Fruit fly (Drosophila melanogaster): ENCODE data around the gene CG1695.

The CG1695 gene

dm6 chrX:20389633-20390032, 44.1 kb upstream of the CG1695 start (continued):
- TF ChIP-seq p53 (GFP tag; optimal IDR thresholded peaks at IDR 0.05): no peak
- TF ChIP-seq crc (GFP tag; optimal IDR thresholded peaks at IDR 0.05): no peak
- no peak for TF ChIP-seq CG14710 (tag; optimal IDR thresholded peaks at IDR 0.05)
- no peak for TF ChIP-seq scrt (GFP tag; optimal IDR thresholded peaks at IDR 0.05)
- peak; percentile 32 for TF ChIP-seq stwl (tag; optimal IDR thresholded peaks at IDR 0.05)
- no peak for TF ChIP-seq cas (GFP tag; IDR thresholded peaks at IDR 0.05)
- TF ChIP-seq ranshi (GFP tag; IDR thresholded peaks at IDR 0.05): no peak
- TF ChIP-seq CG4328 (GFP tag; optimal IDR thresholded peaks at IDR 0.05): no peak
- TF ChIP-seq CG17612 (GFP tag; IDR thresholded peaks at IDR 0.05): no peak
- no peak for TF ChIP-seq Taf1 (GFP tag; IDR thresholded peaks at IDR 0.05)
- no peak for TF ChIP-seq disco-r (GFP tag; optimal IDR thresholded peaks at IDR 0.05)
- TF ChIP-seq Xrp1 (GFP tag; IDR thresholded peaks at IDR 0.05): no peak
- no peak for TF ChIP-seq Doc3 (GFP tag; IDR thresholded peaks at IDR 0.05; ENCODE audit: partially characterized antibody)
- TF ChIP-seq slbo (GFP tag; IDR thresholded peaks at IDR 0.05): no peak
- no peak for TF ChIP-seq stc (GFP tag; IDR thresholded peaks at IDR 0.05)
- TF ChIP-seq gt (GFP tag; IDR thresholded peaks at IDR 0.05): no peak
- TF ChIP-seq CG10979 (tag; optimal IDR thresholded peaks at IDR 0.05): no peak
- no peak for TF ChIP-seq tio (GFP tag; optimal IDR thresholded peaks at IDR 0.05)
- no peak for TF ChIP-seq insv (GFP tag; optimal IDR thresholded peaks at IDR 0.05)
- TF ChIP-seq CG7987 (GFP tag; optimal IDR thresholded peaks at IDR 0.05): no peak
- no peak for TF ChIP-seq Tbp (GFP tag; optimal IDR thresholded peaks at IDR 0.05)
- TF ChIP-seq CG2889 (GFP tag; IDR thresholded peaks at IDR 0.05): no peak
- no peak for TF ChIP-seq CG9609 (GFP tag; optimal IDR thresholded peaks at IDR 0.05)
- TF ChIP-seq CG8924 (tag; optimal IDR thresholded peaks at IDR 0.05): no peak
- TF ChIP-seq CG14860 (GFP tag; IDR thresholded peaks at IDR 0.05; ENCODE audit: partially characterized antibody): peak; percentile 73
- no peak for TF ChIP-seq TFAM (GFP tag; optimal IDR thresholded peaks at IDR 0.05)
- no peak for TF ChIP-seq Mes4 (GFP tag; optimal IDR thresholded peaks at IDR 0.05)
- no peak for TF ChIP-seq nom (GFP tag; optimal IDR thresholded peaks at IDR 0.05)
- TF ChIP-seq Scr (GFP tag; IDR thresholded peaks at IDR 0.05; ENCODE audit: partially characterized antibody): peak; percentile 48
- no peak for TF ChIP-seq CG4617 (GFP tag; optimal IDR thresholded peaks at IDR 0.05; ENCODE audit: borderline replicate concordance)
- no peak for TF ChIP-seq CG12744 (GFP tag; optimal IDR thresholded peaks at IDR 0.05)
- TF ChIP-seq CG11695 (GFP tag; IDR thresholded peaks at IDR 0.05): no peak
- TF ChIP-seq HLHmδ (GFP tag; optimal IDR thresholded peaks at IDR 0.05): no peak
- TF ChIP-seq twi (tag; optimal IDR thresholded peaks at IDR 0.05): no peak
- TF ChIP-seq CG16813 (GFP tag; IDR thresholded peaks at IDR 0.05; ENCODE audit: partially characterized antibody): peak; percentile 78
- TF ChIP-seq nerfin-2 (GFP tag; IDR thresholded peaks at IDR 0.05; ENCODE audit: partially characterized antibody): peak; percentile 45; the same call in 1 of the 2 replicates
- no peak for TF ChIP-seq eyg (GFP tag; optimal IDR thresholded peaks at IDR 0.05)
- TF ChIP-seq knrl (GFP tag; IDR thresholded peaks at IDR 0.05; ENCODE audit: partially characterized antibody): peak; percentile 36; the same call in 1 of the 3 replicates
- TF ChIP-seq CG42726 (GFP tag; IDR thresholded peaks at IDR 0.05; ENCODE audit: partially characterized antibody): no peak
- TF ChIP-seq NfI (GFP tag; optimal IDR thresholded peaks at IDR 0.05): no peak
- peak; percentile 75 for TF ChIP-seq Sry-β (GFP tag; optimal IDR thresholded peaks at IDR 0.05)
- no peak for TF ChIP-seq CG1024 (GFP tag; IDR thresholded peaks at IDR 0.05)
- no peak for TF ChIP-seq pros (GFP tag; optimal IDR thresholded peaks at IDR 0.05)
- no peak for TF ChIP-seq CG13775 (GFP tag; optimal IDR thresholded peaks at IDR 0.05)
- no peak for TF ChIP-seq GATAe (GFP tag; conservative IDR thresholded peaks at IDR 0.05)
- TF ChIP-seq CG13424 (tag; optimal IDR thresholded peaks at IDR 0.05): no peak
- TF ChIP-seq CG5180 (GFP tag; optimal IDR thresholded peaks at IDR 0.05): no peak
- no peak for TF ChIP-seq CG10321 (GFP tag; IDR thresholded peaks at IDR 0.05)
- no peak for TF ChIP-seq abd-A (tag; optimal IDR thresholded peaks at IDR 0.05)
- peak; percentile 58; the same call in 2 of the 3 replicates for TF ChIP-seq vnd (GFP tag; IDR thresholded peaks at IDR 0.05; ENCODE audit: partially characterized antibody)
- TF ChIP-seq Elba2 (GFP tag; optimal IDR thresholded peaks at IDR 0.05): no peak

All from whole organism, embryonic.